Worm (Caenorhabditis elegans): ENCODE data around the gene glr-8.

- no peak for TF ChIP-seq ztf-23 (GFP tag; IDR thresholded peaks at IDR 0.05)
- TF ChIP-seq flt-1 (GFP tag; IDR thresholded peaks at IDR 0.05): no peak
- TF ChIP-seq ref-1 (GFP tag; conservative IDR thresholded peaks at IDR 0.05): no peak
Observed at ce11 chrX:6507734-6508133, 2.0 kb downstream of the glr-8 start.
